Worm (Caenorhabditis elegans) whole organism, young adult: ENCODE results near the gene Y55B1AR.2.

Experiments
- B0019.2 ChIP-seq: fragments of 200-800 bp; sonication (Bioruptor generic); conservative IDR thresholded peaks from 2 replicates; pipeline ENCODE4 v1.3.6; 2022; ENCODE audit warnings: missing genetic modification reagents, missing genetic modification characterization, missing compliant biosample characterization
- B0261.1 ChIP-seq: sonication (generic microtip); optimal IDR thresholded peaks from 2 replicates; lab custom pipeline; 2016; ENCODE audit warnings: mild to moderate bottlenecking, missing genetic modification characterization, moderate library complexity, missing compliant biosample characterization
- D2030.7 ChIP-seq: fragments of 200-800 bp; sonication (Bioruptor generic); IDR thresholded peaks from 2 replicates; pipeline ENCODE4 v1.3.6; 2022; ENCODE audit warnings: missing genetic modification reagents, missing genetic modification characterization, missing compliant biosample characterization
- F55B11.4 ChIP-seq: sonication (generic microtip); optimal IDR thresholded peaks from 2 replicates; lab custom pipeline; 2016; ENCODE audit warnings: missing compliant biosample characterization, missing genetic modification characterization, borderline replicate concordance; ENCODE audit not compliant: insufficient read depth
- K12H6.12 ChIP-seq: fragments of 200-800 bp; sonication (Bioruptor generic); optimal IDR thresholded peaks from 2 replicates; lab custom pipeline; 2018; ENCODE audit warnings: mild to moderate bottlenecking, missing genetic modification characterization, missing compliant biosample characterization
- Y53G8AR.9 ChIP-seq: fragments of 200-800 bp; sonication (Bioruptor generic); conservative IDR thresholded peaks from 2 replicates; pipeline ENCODE4 v1.3.6; 2022; ENCODE audit warnings: missing genetic modification reagents, missing genetic modification characterization, missing compliant biosample characterization
- Y56A3A.18 ChIP-seq: fragments of 200-800 bp; sonication (Bioruptor generic); IDR thresholded peaks from 2 replicates; pipeline ENCODE4 v1.3.6; 2022; ENCODE audit warnings: missing genetic modification reagents, missing genetic modification characterization, missing compliant biosample characterization
- Y67H2A.10 ChIP-seq: fragments of 200-800 bp; sonication (Bioruptor generic); conservative IDR thresholded peaks from 2 replicates; pipeline ENCODE4 v1.3.6; 2022; ENCODE audit warnings: missing genetic modification reagents, missing genetic modification characterization, missing compliant biosample characterization
- Y95B8A.8 ChIP-seq: fragments of 200-800 bp; sonication (Bioruptor generic); IDR thresholded peaks from 2 replicates; pipeline ENCODE4 v1.3.6; 2022; ENCODE audit warnings: missing genetic modification reagents, missing genetic modification characterization, missing compliant biosample characterization
- akir-1 ChIP-seq: fragments of 200-800 bp; sonication (Bioruptor generic); optimal IDR thresholded peaks from 2 replicates; lab custom pipeline; 2018; ENCODE audit warnings: mild to moderate bottlenecking, missing genetic modification characterization, moderate library complexity, missing compliant biosample characterization
- ama-1 ChIP-seq, 3 experiments: fragments of 150-350 bp in 1 of 3; sonication (generic microtip) in 2 of 3; optimal IDR thresholded peaks; 2 replicates each; lab custom pipeline; 2014 to 2018; ENCODE audit warnings: missing biosample characterization in 2 of 3, missing genetic modification characterization in 2 of 3, missing genetic modification reagents in 2 of 3
- aptf-3 ChIP-seq: fragments of 200-800 bp; sonication (Bioruptor generic); IDR thresholded peaks from 2 replicates; pipeline ENCODE4 v1.3.6; 2022; ENCODE audit warnings: missing genetic modification characterization, missing compliant biosample characterization
- athp-1 ChIP-seq: sonication (generic microtip); optimal IDR thresholded peaks from 2 replicates; lab custom pipeline; 2017; ENCODE audit warnings: mild to moderate bottlenecking, missing genetic modification characterization, missing compliant biosample characterization
- attf-5 ChIP-seq: fragments of 200-800 bp; sonication (Bioruptor generic); optimal IDR thresholded peaks from 2 replicates; lab custom pipeline; 2018; ENCODE audit warnings: mild to moderate bottlenecking, missing genetic modification characterization, missing compliant biosample characterization
- attf-6 ChIP-seq: fragments of 200-800 bp; sonication (Bioruptor generic); IDR thresholded peaks from 2 replicates; pipeline ENCODE4 v1.3.6; 2022; ENCODE audit warnings: missing genetic modification reagents, missing genetic modification characterization, missing compliant biosample characterization
- bed-2 ChIP-seq: fragments of 200-800 bp; sonication (Bioruptor generic); IDR thresholded peaks from 2 replicates; pipeline ENCODE4 v1.3.6; 2022; ENCODE audit warnings: missing genetic modification reagents, missing genetic modification characterization, missing compliant biosample characterization
- ceh-40 ChIP-seq: fragments of 200-800 bp; sonication (Bioruptor generic); IDR thresholded peaks from 2 replicates; pipeline ENCODE4 v1.3.6; 2022; ENCODE audit warnings: missing genetic modification characterization, missing compliant biosample characterization
- dpl-1 ChIP-seq: fragments of 150-350 bp; optimal IDR thresholded peaks from 2 replicates; lab custom pipeline; 2014; ENCODE audit warnings: missing biosample characterization, missing genetic modification reagents, missing genetic modification characterization
- efl-1 ChIP-seq: fragments of 150-350 bp; optimal IDR thresholded peaks from 2 replicates; lab custom pipeline; 2014; ENCODE audit warnings: missing biosample characterization, missing genetic modification reagents, missing genetic modification characterization
- egrh-3 ChIP-seq: fragments of 200-800 bp; sonication (Bioruptor generic); IDR thresholded peaks from 2 replicates; pipeline ENCODE4 v1.3.6; 2022; ENCODE audit warnings: missing genetic modification reagents, missing genetic modification characterization, missing compliant biosample characterization
- him-1 ChIP-seq: sonication (generic microtip); optimal IDR thresholded peaks from 2 replicates; lab custom pipeline; 2016; ENCODE audit warnings: missing genotype, missing genetic modification reagents, missing genetic modification characterization, missing compliant biosample characterization
- hlh-26 ChIP-seq: fragments of 200-800 bp; sonication (Bioruptor generic); conservative IDR thresholded peaks from 2 replicates; pipeline ENCODE4 v1.3.6; 2022; ENCODE audit warnings: missing genetic modification reagents, missing genetic modification characterization, missing compliant biosample characterization
- hrde-1 ChIP-seq: sonication (generic microtip); optimal IDR thresholded peaks from 2 replicates; lab custom pipeline; 2016; ENCODE audit warnings: missing genetic modification characterization, mild to moderate bottlenecking, missing compliant biosample characterization, moderate library complexity, missing genotype, missing genetic modification reagents, borderline replicate concordance
- let-607 ChIP-seq, 2 experiments: fragments of 200-800 bp in 1 of 2; sonication (Bioruptor generic) in 1 of 2; sonication (generic microtip) in 1 of 2; optimal IDR thresholded peaks; 2 replicates each; lab custom pipeline; 2016 to 2018; ENCODE audit warnings: mild to moderate bottlenecking in 2 of 2, missing compliant biosample characterization in 2 of 2, missing genetic modification characterization in 2 of 2, moderate library complexity in 2 of 2, missing genotype in 1 of 2
- lin-26 ChIP-seq: fragments of 200-800 bp; sonication (Bioruptor generic); IDR thresholded peaks from 2 replicates; pipeline ENCODE4 v1.3.6; 2022; ENCODE audit warnings: missing genetic modification reagents, missing genetic modification characterization, missing compliant biosample characterization
- lin-35 ChIP-seq, 3 experiments: fragments of 150-350 bp in 2 of 3; sonication (generic microtip) in 1 of 3; optimal IDR thresholded peaks; 2 replicates each; lab custom pipeline; 2014 to 2018; ENCODE audit warnings: missing biosample characterization in 3 of 3, missing genetic modification characterization in 3 of 3, missing genetic modification reagents in 3 of 3
- lir-1 ChIP-seq: fragments of 200-800 bp; sonication (Bioruptor generic); conservative IDR thresholded peaks from 2 replicates; pipeline ENCODE4 v1.3.6; 2022; ENCODE audit warnings: missing genetic modification reagents, missing genetic modification characterization, missing compliant biosample characterization
- madf-6 ChIP-seq: fragments of 200-800 bp; sonication (Bioruptor generic); IDR thresholded peaks from 2 replicates; pipeline ENCODE4 v1.3.6; 2022; ENCODE audit warnings: missing genetic modification reagents, missing genetic modification characterization, missing compliant biosample characterization
- mel-28 ChIP-seq: sonication (generic microtip); optimal IDR thresholded peaks from 2 replicates; lab custom pipeline; 2016; ENCODE audit warnings: borderline replicate concordance, mild to moderate bottlenecking, missing genetic modification characterization, missing compliant biosample characterization
- mes-4 ChIP-seq: sonication (generic microtip); optimal IDR thresholded peaks from 2 replicates; lab custom pipeline; 2016; ENCODE audit warnings: missing genotype, missing genetic modification characterization, missing compliant biosample characterization
- nfyb-1 ChIP-seq: fragments of 200-800 bp; sonication (Bioruptor generic); IDR thresholded peaks from 2 replicates; pipeline ENCODE4 v1.3.6; 2022; ENCODE audit warnings: missing genetic modification reagents, missing genetic modification characterization, missing compliant biosample characterization
- nhr-120 ChIP-seq: fragments of 200-800 bp; sonication (Bioruptor generic); IDR thresholded peaks from 2 replicates; pipeline ENCODE4 v1.3.6; 2022; ENCODE audit warnings: missing genetic modification characterization, missing compliant biosample characterization
- nhr-179 ChIP-seq: sonication (generic microtip); optimal IDR thresholded peaks from 2 replicates; lab custom pipeline; 2016; ENCODE audit warnings: mild to moderate bottlenecking, missing genetic modification characterization, missing compliant biosample characterization
- nhr-80 ChIP-seq: sonication (generic microtip); optimal IDR thresholded peaks from 2 replicates; lab custom pipeline; 2016; ENCODE audit warnings: missing genetic modification characterization, missing compliant biosample characterization
- pha-4 ChIP-seq: fragments of 150-350 bp; sonication (generic microtip); optimal IDR thresholded peaks from 2 replicates; lab custom pipeline; 2014; ENCODE audit warnings: missing biosample characterization, missing genetic modification reagents, missing genetic modification characterization
- rcor-1 ChIP-seq: fragments of 200-800 bp; sonication (Bioruptor generic); IDR thresholded peaks from 2 replicates; pipeline ENCODE4 v1.3.6; 2022; ENCODE audit warnings: missing genetic modification reagents, missing genetic modification characterization, missing compliant biosample characterization
- rpc-1 ChIP-seq, 2 experiments: fragments of 150-350 bp in 1 of 2; sonication (generic microtip) in 1 of 2; optimal IDR thresholded peaks; 2 replicates each; lab custom pipeline; 2014 to 2018; ENCODE audit warnings: missing biosample characterization in 1 of 2, missing genetic modification characterization in 1 of 2, missing genetic modification reagents in 1 of 2, missing genotype in 1 of 2
- sdz-38 ChIP-seq: sonication (generic microtip); optimal IDR thresholded peaks from 2 replicates; lab custom pipeline; 2016; ENCODE audit warnings: missing genotype, missing genetic modification characterization, missing compliant biosample characterization
- snpc-1.3 ChIP-seq: sonication (generic microtip); optimal IDR thresholded peaks from 2 replicates; lab custom pipeline; 2017; ENCODE audit warnings: missing genetic modification characterization, mild to moderate bottlenecking, missing compliant biosample characterization, antibody characterized with exemption, moderate library complexity, missing genotype, missing genetic modification reagents; ENCODE audit not compliant: insufficient read depth
- xnd-1 ChIP-seq: sonication (generic microtip); optimal IDR thresholded peaks from 2 replicates; lab custom pipeline; 2016; ENCODE audit warnings: missing genotype, missing genetic modification reagents, missing genetic modification characterization, missing compliant biosample characterization
- zfh-2 ChIP-seq: fragments of 200-800 bp; sonication (Bioruptor generic); conservative IDR thresholded peaks from 2 replicates; pipeline ENCODE4 v1.3.6; 2022; ENCODE audit warnings: missing genetic modification reagents, missing genetic modification characterization, missing compliant biosample characterization
- ztf-28 ChIP-seq: fragments of 200-800 bp; sonication (Bioruptor generic); IDR thresholded peaks from 2 replicates; pipeline ENCODE4 v1.3.6; 2022; ENCODE audit warnings: missing genetic modification reagents, missing genetic modification characterization, missing compliant biosample characterization

The Y55B1AR.2 gene

ce11 chrIII:558083-558482 is 40.5 kb downstream of the Y55B1AR.2 start:
- no peak for TF ChIP-seq nhr-80
- no peak for TF ChIP-seq Y67H2A.10
- no peak for TF ChIP-seq dpl-1
- no peak for TF ChIP-seq nhr-120 (GFP tag; lab: Robert Waterston, UW)
- no peak for TF ChIP-seq mes-4 (tag; lab: Kevin White, UChicago)
- no peak for TF ChIP-seq aptf-3 (GFP tag; lab: Robert Waterston, UW)
- TF ChIP-seq Y53G8AR.9 (GFP tag; lab: Robert Waterston, UW): no peak
- TF ChIP-seq rpc-1 (optimal IDR thresholded peaks at IDR 0.05; lab: Kevin White, UChicago): no peak
- no peak for TF ChIP-seq rpc-1 (tag; optimal IDR thresholded peaks at IDR 0.05; lab: Kevin White, UChicago)
- no peak for TF ChIP-seq zfh-2
- TF ChIP-seq ztf-28 (GFP tag; lab: Robert Waterston, UW): no peak
- TF ChIP-seq B0019.2 (GFP tag; lab: Robert Waterston, UW): no peak
- TF ChIP-seq athp-1: no peak

- TF ChIP-seq attf-6 (GFP tag; lab: Robert Waterston, UW): no peak
- no peak for TF ChIP-seq F55B11.4
- TF ChIP-seq him-1 (tag; lab: Kevin White, UChicago): no peak
- no peak for TF ChIP-seq bed-2
- no peak for TF ChIP-seq hrde-1
- TF ChIP-seq mel-28 (tag; lab: Kevin White, UChicago): no peak
- no peak for TF ChIP-seq nhr-179 (tag; lab: Kevin White, UChicago)
- TF ChIP-seq attf-5: no peak
- TF ChIP-seq rpc-1 (optimal IDR thresholded peaks at IDR 0.05; lab: Kevin White, UChicago): no peak
- TF ChIP-seq rpc-1 (tag; optimal IDR thresholded peaks at IDR 0.05; lab: Kevin White, UChicago): no peak
- TF ChIP-seq sdz-38: no peak
- TF ChIP-seq efl-1 (GFP tag; lab: Kevin White, UChicago): no peak
- no peak for TF ChIP-seq snpc-1.3 (tag; lab: Kevin White, UChicago)
- TF ChIP-seq aptf-3 (GFP tag; lab: Robert Waterston, UW): no peak
- no peak for TF ChIP-seq nhr-120 (GFP tag; lab: Robert Waterston, UW)
- no peak for TF ChIP-seq hlh-26
- TF ChIP-seq Y56A3A.18 (GFP tag; lab: Robert Waterston, UW): no peak
- no peak for TF ChIP-seq rcor-1
- no peak for TF ChIP-seq lir-1 (GFP tag; lab: Robert Waterston, UW)
- TF ChIP-seq B0019.2 (GFP tag; lab: Robert Waterston, UW): no peak
Observed at ce11 chrIII:555650-556049, 42.9 kb downstream of the Y55B1AR.2 start, which contains the start of gene B0353.1. TSS of gene B0353.1 (plus strand) at chrIII:555950.

ce11 chrIII:549231-549630 is 49.4 kb downstream of the Y55B1AR.2 start:
- TF ChIP-seq let-607 (tag; optimal IDR thresholded peaks at IDR 0.05; lab: Kevin White, UChicago): no peak

DNA sequence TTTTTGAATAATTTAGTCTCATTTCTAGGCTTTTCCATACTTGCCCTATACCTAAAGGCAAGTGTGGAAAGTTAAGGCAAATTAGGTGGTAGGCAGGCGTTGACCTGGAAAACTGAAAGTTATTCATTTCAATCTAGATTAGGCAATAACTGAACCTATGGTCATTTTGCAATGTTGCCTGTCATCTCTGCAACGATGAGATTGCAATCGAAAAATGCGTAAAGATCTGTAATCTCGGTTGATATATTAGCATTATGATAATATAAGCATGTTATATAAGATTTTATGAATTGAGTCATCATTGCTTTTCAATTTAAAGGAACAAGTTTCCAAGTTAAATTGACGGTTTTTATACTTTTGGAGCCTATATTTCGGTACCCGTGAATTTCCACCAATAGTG is 50.9 kb downstream of the Y55B1AR.2 start:
- TF ChIP-seq Y95B8A.8 (GFP tag; lab: Robert Waterston, UW) (no peak), lin-35 (GFP tag; optimal IDR thresholded peaks at IDR 0.05; lab: Kevin White, UChicago) (no peak), pha-4 (tag; lab: Kevin White, UChicago) (no peak), B0261.1 (no peak), mel-28 (tag; lab: Kevin White, UChicago) (no peak), akir-1 (GFP tag; lab: Kevin White, UChicago) (no peak), egrh-3 (GFP tag; lab: Robert Waterston, UW) (no peak), nhr-179 (tag; lab: Kevin White, UChicago) (no peak), madf-6 (no peak), zfh-2 (no peak), xnd-1 (tag; lab: Kevin White, UChicago) (no peak), Y67H2A.10 (no peak), K12H6.12 (tag; lab: Kevin White, UChicago) (no peak), ceh-40 (GFP tag; lab: Robert Waterston, UW) (no peak), ama-1 (optimal IDR thresholded peaks at IDR 0.05; lab: Kevin White, UChicago) (no peak), ama-1 (GFP tag; optimal IDR thresholded peaks at IDR 0.05; lab: Kevin White, UChicago) (no peak), lin-26 (GFP tag; lab: Robert Waterston, UW) (no peak), nfyb-1 (GFP tag; lab: Robert Waterston, UW) (no peak), D2030.7 (GFP tag; lab: Robert Waterston, UW) (no peak)
- TF ChIP-seq, all 124 proteins: peak for 0
